Worm (Caenorhabditis elegans) whole organism, L1 larva: ENCODE measurements around the gene K08D8.10.

Experiments
- ceh-8 ChIP-seq: fragments of 200-800 bp; sonication (Bioruptor generic); optimal IDR thresholded peaks from 2 replicates; lab custom pipeline; 2018; ENCODE audit warnings: mild to moderate bottlenecking, missing genetic modification characterization, moderate library complexity, missing compliant biosample characterization
- hlh-17 ChIP-seq: fragments of 200-800 bp; sonication (Bioruptor generic); optimal IDR thresholded peaks from 2 replicates; lab custom pipeline; 2018; ENCODE audit warnings: missing genetic modification characterization, mild to moderate bottlenecking, missing compliant biosample characterization, moderate library complexity, borderline replicate concordance
- lin-35 ChIP-seq, 2 experiments: fragments of 150-350 bp; optimal IDR thresholded peaks; 2 replicates each; lab custom pipeline; 2014; ENCODE audit warnings: missing biosample characterization in 2 of 2, missing genetic modification characterization in 2 of 2, missing genetic modification reagents in 2 of 2
- lin-39 ChIP-seq: fragments of 150-350 bp; optimal IDR thresholded peaks from 2 replicates; lab custom pipeline; 2014; ENCODE audit warnings: missing biosample characterization, missing genetic modification reagents, missing genetic modification characterization
- lsy-2 ChIP-seq, 2 experiments: fragments of 150-350 bp; optimal IDR thresholded peaks; 2 replicates each; lab custom pipeline; 2014; ENCODE audit warnings: missing biosample characterization in 2 of 2, missing genetic modification characterization in 2 of 2
- nhr-28 ChIP-seq: fragments of 150-350 bp; optimal IDR thresholded peaks from 2 replicates; lab custom pipeline; 2014; ENCODE audit warnings: missing biosample characterization, missing genetic modification characterization
- nhr-76 ChIP-seq: sonication (generic microtip); optimal IDR thresholded peaks from 2 replicates; lab custom pipeline; 2017; ENCODE audit warnings: missing biosample characterization, missing genetic modification characterization
- pqm-1 ChIP-seq: sonication (generic microtip); optimal IDR thresholded peaks from 3 replicates; lab custom pipeline; 2017; ENCODE audit warnings: missing biosample characterization, missing genetic modification characterization

- TF ChIP-seq pqm-1 (tag; lab: Kevin White, UChicago) (peak; percentile 78), nhr-28 (tag; lab: Kevin White, UChicago) (no peak), nhr-76 (tag; lab: Kevin White, UChicago) (no peak), lin-39 (tag; lab: Kevin White, UChicago) (no peak), lin-35 (GFP tag; optimal IDR thresholded peaks at IDR 0.05; lab: Kevin White, UChicago) (no peak), hlh-17 (GFP tag; lab: Kevin White, UChicago) (no peak), lsy-2 (tag; optimal IDR thresholded peaks at IDR 0.05; lab: Kevin White, UChicago) (no peak), ceh-8 (GFP tag; lab: Kevin White, UChicago) (no peak)
These were observed 9.9 kb upstream of the K08D8.10 start, which contains the start of gene K08D8.6 for ce11 chrIV:12890445-12890844.
